Worm (Caenorhabditis elegans): ENCODE data around the gene gab-1.

DNA sequence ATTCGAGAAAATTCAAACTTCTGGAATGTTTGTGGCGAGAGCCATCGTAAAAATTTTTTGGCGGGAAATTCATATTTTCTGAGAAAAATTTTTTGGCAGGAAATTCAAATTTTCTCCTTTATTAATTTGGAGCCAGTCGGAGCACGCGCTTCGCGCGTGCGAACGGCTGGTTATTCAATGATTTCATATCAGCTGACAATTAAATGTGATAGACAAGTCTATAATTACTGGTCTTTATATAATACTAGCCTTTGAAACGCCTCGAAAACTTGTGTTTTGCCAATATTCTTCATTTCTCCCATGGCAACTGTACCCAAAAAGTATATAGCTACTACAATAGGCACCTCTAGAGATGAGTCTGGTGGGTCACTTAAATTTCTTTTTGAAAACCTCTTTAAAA, 24.5 kb downstream of the gab-1 start, which contains the start of gene srw-10:
- TF ChIP-seq elt-1 (tag; optimal IDR thresholded peaks at IDR 0.05; ENCODE audit: borderline replicate concordance, insufficient read depth) (no peak), nhr-28 (tag; optimal IDR thresholded peaks at IDR 0.05) (no peak), blmp-1 (tag; optimal IDR thresholded peaks at IDR 0.05) (no peak), nhr-76 (tag; optimal IDR thresholded peaks at IDR 0.05) (no peak), pha-4 (tag; optimal IDR thresholded peaks at IDR 0.05) (no peak), mab-5 (tag; optimal IDR thresholded peaks at IDR 0.05) (no peak), nhr-237 (tag; optimal IDR thresholded peaks at IDR 0.05) (no peak)
